Fruit fly (Drosophila melanogaster) whole organism, adult: Measurements from ENCODE around the gene Calx.
A peak's percentile ranks its signal among the peaks of the same experiment; 100 is the strongest.

Experiments used
- CG11617 ChIP-seq: fragments of 200-800 bp; sonication (Bioruptor generic); optimal IDR thresholded peaks from 2 replicates; lab custom pipeline; 2017; ENCODE audit warnings: mild to moderate bottlenecking, missing biosample characterization, missing genetic modification reagents, missing genetic modification characterization
- CG12768 ChIP-seq: fragments of 200-800 bp; sonication (Bioruptor generic); optimal IDR thresholded peaks from 2 replicates; lab custom pipeline; 2017; ENCODE audit warnings: missing biosample characterization, missing genetic modification characterization, mild to moderate bottlenecking, moderate library complexity, missing genetic modification reagents
- CG14711 ChIP-seq: fragments of 200-800 bp; sonication (Bioruptor generic); optimal IDR thresholded peaks from 2 replicates; lab custom pipeline; 2018; ENCODE audit warnings: missing biosample characterization, mild to moderate bottlenecking, missing genetic modification characterization, moderate library complexity
- CG1620 ChIP-seq: fragments of 200-800 bp; sonication (Bioruptor generic); optimal IDR thresholded peaks from 2 replicates; lab custom pipeline; 2016; ENCODE audit warnings: missing biosample characterization, missing genetic modification characterization
- CG33017 ChIP-seq: fragments of 200-800 bp; sonication (Bioruptor generic); optimal IDR thresholded peaks from 2 replicates; lab custom pipeline; 2018; ENCODE audit warnings: missing biosample characterization, mild to moderate bottlenecking, missing genetic modification characterization, moderate library complexity
- CG5204 ChIP-seq: fragments of 200-800 bp; sonication (Bioruptor generic); optimal IDR thresholded peaks from 2 replicates; lab custom pipeline; 2016; ENCODE audit warnings: missing biosample characterization, missing genetic modification characterization
- CG7045 ChIP-seq: fragments of 200-800 bp; sonication (Bioruptor generic); optimal IDR thresholded peaks from 2 replicates; lab custom pipeline; 2017; ENCODE audit warnings: missing biosample characterization, mild to moderate bottlenecking, missing genetic modification characterization
- CG7101 ChIP-seq: fragments of 200-800 bp; sonication (Bioruptor generic); optimal IDR thresholded peaks from 2 replicates; lab custom pipeline; 2018; ENCODE audit warnings: missing biosample characterization, mild to moderate bottlenecking, missing genetic modification characterization, moderate library complexity
- Clk ChIP-seq: fragments of 200-800 bp; sonication (Bioruptor generic); optimal IDR thresholded peaks from 2 replicates; lab custom pipeline; 2017; ENCODE audit warnings: missing biosample characterization, missing genetic modification characterization
- Crg-1 ChIP-seq: fragments of 200-800 bp; sonication (Bioruptor generic); optimal IDR thresholded peaks from 2 replicates; lab custom pipeline; 2016; ENCODE audit warnings: missing biosample characterization, missing genetic modification characterization
- Hr96 ChIP-seq: fragments of 200-800 bp; sonication (Bioruptor generic); optimal IDR thresholded peaks from 2 replicates; lab custom pipeline; 2016; ENCODE audit warnings: missing biosample characterization, missing genetic modification characterization
- Mnt ChIP-seq: fragments of 200-800 bp; sonication (Bioruptor generic); optimal IDR thresholded peaks from 2 replicates; lab custom pipeline; 2016; ENCODE audit warnings: missing biosample characterization, mild to moderate bottlenecking, missing genetic modification characterization
- bab1 ChIP-seq: fragments of 200-800 bp; sonication (Bioruptor generic); optimal IDR thresholded peaks from 3 replicates; lab custom pipeline; 2019; ENCODE audit warnings: missing biosample characterization, mild to moderate bottlenecking, missing genetic modification characterization, moderate library complexity
- cic ChIP-seq: fragments of 200-800 bp; sonication (Bioruptor generic); optimal IDR thresholded peaks from 2 replicates; lab custom pipeline; 2017; ENCODE audit warnings: missing biosample characterization, mild to moderate bottlenecking, missing genetic modification characterization, moderate library complexity
- cnc ChIP-seq, 2 experiments: fragments of >200 bp; optimal IDR thresholded peaks; 2 replicates each; lab custom pipeline; 2017
- kay ChIP-seq: fragments of 200-800 bp; sonication (Bioruptor generic); peaks from one replicate; lab custom pipeline; 2016; ENCODE audit warnings: missing biosample characterization, missing genetic modification characterization, borderline replicate concordance
- ovo ChIP-seq: fragments of 200-800 bp; sonication (Bioruptor generic); optimal IDR thresholded peaks from 2 replicates; lab custom pipeline; 2016; ENCODE audit warnings: missing biosample characterization, missing genetic modification characterization
- pad ChIP-seq: fragments of 200-800 bp; sonication (Bioruptor generic); optimal IDR thresholded peaks from 3 replicates; lab custom pipeline; 2017; ENCODE audit warnings: missing biosample characterization, missing genetic modification characterization, mild to moderate bottlenecking, moderate library complexity, missing genetic modification reagents
- tj ChIP-seq: fragments of 200-800 bp; sonication (Bioruptor generic); optimal IDR thresholded peaks from 3 replicates; lab custom pipeline; 2017; ENCODE audit warnings: missing biosample characterization, mild to moderate bottlenecking, missing genetic modification characterization, moderate library complexity
- toe ChIP-seq: fragments of 200-800 bp; sonication (Bioruptor generic); optimal IDR thresholded peaks from 2 replicates; lab custom pipeline; 2016; ENCODE audit warnings: missing biosample characterization, missing genetic modification characterization

Gene Calx

dm6 chr3R:20950677-20951018, 27.3 kb upstream of the Calx start:
- peak; percentile 70 for TF ChIP-seq tj (GFP tag; lab: Kevin White, UChicago)
- no peak for TF ChIP-seq CG1620 (GFP tag; lab: Kevin White, UChicago)
- TF ChIP-seq cic, result peak; percentile 42
- TF ChIP-seq CG33017 (tag; lab: Kevin White, UChicago), result peak; percentile 27

- TF ChIP-seq cnc (optimal IDR thresholded peaks at IDR 0.05; lab: Kevin White, UChicago), result no peak
- peak; percentile 55 for TF ChIP-seq cic
Observed at dm6 chr3R:20951353-20951955, 26.5 kb upstream of the Calx start.

- TF ChIP-seq tj (GFP tag; lab: Kevin White, UChicago) (peak; percentile 91), cnc (optimal IDR thresholded peaks at IDR 0.05; lab: Kevin White, UChicago) (no peak), ovo (GFP tag; lab: Kevin White, UChicago) (no peak)
Observed at dm6 chr3R:20952423-20953013, 25.5 kb upstream of the Calx start.

dm6 chr3R:20954531-20954930, 23.5 kb upstream of the Calx start:
- TF ChIP-seq Hr96 (GFP tag; lab: Kevin White, UChicago), result no peak
- TF ChIP-seq tj (GFP tag; lab: Kevin White, UChicago), result no peak
- no peak for TF ChIP-seq Crg-1 (GFP tag; lab: Kevin White, UChicago)
- no peak for TF ChIP-seq toe (GFP tag; lab: Kevin White, UChicago)
- no peak for TF ChIP-seq CG5204 (GFP tag; lab: Kevin White, UChicago)
- TF ChIP-seq CG12768 (GFP tag; lab: Kevin White, UChicago), result no peak
- no peak for TF ChIP-seq CG7045 (GFP tag; lab: Kevin White, UChicago)
- TF ChIP-seq CG1620 (GFP tag; lab: Kevin White, UChicago), result no peak
- TF ChIP-seq CG33017 (tag; lab: Kevin White, UChicago), result no peak
- no peak for TF ChIP-seq cnc (optimal IDR thresholded peaks at IDR 0.05; lab: Kevin White, UChicago)

dm6 chr3R:20955119-20955518, 22.9 kb upstream of the Calx start:
- TF ChIP-seq CG14711 (tag; lab: Kevin White, UChicago) (peak; percentile 14), pad (GFP tag; lab: Kevin White, UChicago) (no peak), CG7045 (GFP tag; lab: Kevin White, UChicago) (no peak), CG33017 (tag; lab: Kevin White, UChicago) (no peak), CG11617 (GFP tag; lab: Kevin White, UChicago) (no peak), CG7101 (tag; lab: Kevin White, UChicago) (no peak), cic (no peak), Crg-1 (GFP tag; lab: Kevin White, UChicago) (peak; percentile 29), kay (GFP tag; lab: Kevin White, UChicago) (no peak), Clk (GFP tag; lab: Kevin White, UChicago) (no peak), toe (GFP tag; lab: Kevin White, UChicago) (no peak), Mnt (GFP tag; lab: Kevin White, UChicago) (no peak), bab1 (GFP tag; lab: Kevin White, UChicago) (no peak), CG5204 (GFP tag; lab: Kevin White, UChicago) (no peak), CG1620 (GFP tag; lab: Kevin White, UChicago) (peak; percentile 17), tj (GFP tag; lab: Kevin White, UChicago) (no peak), CG12768 (GFP tag; lab: Kevin White, UChicago) (no peak)

dm6 chr3R:20955932-20956636, 21.9 kb upstream of the Calx start:
- TF ChIP-seq CG11617 (GFP tag; lab: Kevin White, UChicago) (no peak), kay (GFP tag; lab: Kevin White, UChicago) (peak; percentile 36)
